Worm (Caenorhabditis elegans) whole organism, L4 larva: ENCODE results near the gene B0034.2.

Experiments used
- attf-4 ChIP-seq: sonication (generic microtip); optimal IDR thresholded peaks from 3 replicates; lab custom pipeline; 2017; ENCODE audit warnings: missing biosample characterization, missing genetic modification characterization
- ceh-82 ChIP-seq: sonication (generic microtip); optimal IDR thresholded peaks from 2 replicates; lab custom pipeline; 2017; ENCODE audit warnings: missing biosample characterization, missing genetic modification characterization
- pha-4 ChIP-seq, 2 experiments: fragments of 150-350 bp in 1 of 2; fragments of 200-800 bp in 1 of 2; sonication (Bioruptor generic) in 1 of 2; IDR thresholded peaks in 1 of 2; optimal IDR thresholded peaks in 1 of 2; 2 replicates each; pipeline versions ENCODE4 v1.3.6 to Lab custom; 2014 to 2022; ENCODE audit warnings: missing genetic modification characterization in 2 of 2, missing genetic modification reagents in 2 of 2, missing biosample characterization in 1 of 2, missing compliant biosample characterization in 1 of 2
- saeg-2 ChIP-seq: fragments of 200-800 bp; sonication (Bioruptor generic); IDR thresholded peaks from 2 replicates; pipeline ENCODE4 v1.3.6; 2022; ENCODE audit warnings: missing genetic modification reagents, missing genetic modification characterization, missing compliant biosample characterization

DNA sequence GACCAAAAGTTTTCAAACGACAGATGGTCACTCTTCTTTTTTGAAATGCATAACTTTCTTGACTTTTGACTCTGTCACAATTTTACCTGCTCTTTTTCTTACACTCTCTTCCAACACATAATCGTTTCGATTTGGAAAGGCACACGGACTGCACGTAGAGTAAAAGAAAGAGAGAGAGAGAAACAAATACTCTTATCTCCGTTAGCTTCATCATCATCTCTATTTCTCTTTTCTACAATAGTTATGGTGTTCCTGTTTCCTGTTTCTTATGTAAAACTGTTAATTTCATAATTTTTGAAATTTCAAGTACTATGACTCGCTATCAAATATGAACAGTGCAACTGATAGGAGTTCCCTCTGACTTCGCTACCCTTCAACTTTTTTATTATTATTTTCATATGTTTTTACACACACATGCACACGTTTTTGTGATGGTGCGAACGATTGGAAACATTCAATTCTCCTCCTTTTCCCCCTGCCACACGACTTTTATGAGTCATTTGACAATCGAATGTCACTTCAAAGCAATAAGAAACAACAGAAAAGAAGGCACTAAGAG lies 14.0 kb downstream of the B0034.2 start:
- TF ChIP-seq saeg-2 (GFP tag; lab: Robert Waterston, UW) (no peak), ceh-82 (tag; lab: Kevin White, UChicago) (no peak), attf-4 (tag; lab: Kevin White, UChicago) (no peak), pha-4 (GFP tag; IDR thresholded peaks at IDR 0.05; lab: Robert Waterston, UW) (no peak), pha-4 (tag; optimal IDR thresholded peaks at IDR 0.05; lab: Kevin White, UChicago) (no peak)
